Worm (Caenorhabditis elegans): Measurements from ENCODE around the gene C50D2.10.

DNA sequence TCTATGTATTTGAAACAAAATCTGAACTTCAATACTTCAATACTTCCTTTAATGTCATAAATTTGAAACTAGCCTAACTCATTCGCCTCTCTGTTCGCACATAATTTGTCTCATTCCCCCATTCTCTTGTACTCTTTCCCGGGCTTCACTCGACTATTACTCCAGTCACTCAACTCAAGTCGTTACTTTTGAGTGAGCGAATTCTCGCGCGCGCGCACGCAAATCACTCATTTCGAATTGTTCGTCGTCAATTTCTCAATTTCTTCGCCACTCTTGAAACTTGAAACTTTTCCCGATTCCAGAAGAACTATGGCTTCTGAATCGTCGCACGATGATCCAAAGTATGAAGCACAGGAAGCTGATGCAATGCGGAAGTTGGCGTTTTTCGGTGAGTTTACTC is 5.3 kb downstream of the C50D2.10 start, which contains the start of gene col-68:
- no peak for TF ChIP-seq snpc-3.4 (tag; optimal IDR thresholded peaks at IDR 0.05)
- no peak for TF ChIP-seq nfya-1 (tag; optimal IDR thresholded peaks at IDR 0.05; ENCODE audit: borderline replicate concordance, insufficient read depth)
- TF ChIP-seq somi-1 (GFP tag; optimal IDR thresholded peaks at IDR 0.05) = no peak
- no peak for TF ChIP-seq ama-1 (optimal IDR thresholded peaks at IDR 0.05)
- TF ChIP-seq ama-1 (GFP tag; optimal IDR thresholded peaks at IDR 0.05) = no peak
- no peak for TF ChIP-seq snpc-4 (GFP tag; optimal IDR thresholded peaks at IDR 0.05)
- no peak for TF ChIP-seq snpc-4 (tag; optimal IDR thresholded peaks at IDR 0.05)
- no peak for TF ChIP-seq lag-1 (GFP tag; IDR thresholded peaks at IDR 0.05)
- no peak for TF ChIP-seq repo-1 (tag; optimal IDR thresholded peaks at IDR 0.05)
- no peak for TF ChIP-seq cebp-1 (GFP tag; IDR thresholded peaks at IDR 0.05)
- no peak for TF ChIP-seq cebp-1 (tag; optimal IDR thresholded peaks at IDR 0.05)
- TF ChIP-seq cebp-2 (GFP tag; IDR thresholded peaks at IDR 0.05) = no peak
- TF ChIP-seq rcor-1 (GFP tag; IDR thresholded peaks at IDR 0.05) = no peak
- TF ChIP-seq lin-35 (GFP tag; optimal IDR thresholded peaks at IDR 0.05) = no peak
- TF ChIP-seq hlh-26 (GFP tag; conservative IDR thresholded peaks at IDR 0.05) = no peak
- TF ChIP-seq C06A6.2 (GFP tag; conservative IDR thresholded peaks at IDR 0.05) = no peak
